Fruit fly (Drosophila melanogaster) whole organism, embryonic: ENCODE results near the gene shf.

Source experiments
- Awh ChIP-seq: fragments of 200-800 bp; sonication (Bioruptor generic); IDR thresholded peaks from 2 replicates; pipeline ENCODE4, ENCODE4 v1.3.6; 2022; ENCODE audit warnings: missing biosample characterization, missing genetic modification characterization
- Blimp-1 ChIP-seq: fragments of 200-800 bp; sonication (Bioruptor generic); optimal IDR thresholded peaks from 3 replicates; lab custom pipeline; 2018; ENCODE audit warnings: missing biosample characterization, missing genetic modification characterization, mild to moderate bottlenecking, moderate library complexity, missing genetic modification reagents
- CG11456 ChIP-seq: fragments of 200-800 bp; sonication (Bioruptor generic); IDR thresholded peaks from 3 replicates; pipeline ENCODE4 v1.3.6; 2022; ENCODE audit warnings: missing biosample characterization, missing genetic modification characterization
- CG14710 ChIP-seq: fragments of 200-800 bp; sonication (Bioruptor generic); optimal IDR thresholded peaks from 3 replicates; lab custom pipeline; 2019; ENCODE audit warnings: missing biosample characterization, mild to moderate bottlenecking, missing genetic modification characterization, moderate library complexity
- CG16863 ChIP-seq: fragments of 200-800 bp; sonication (Bioruptor generic); optimal IDR thresholded peaks from 3 replicates; lab custom pipeline; 2016; ENCODE audit warnings: missing biosample characterization, missing genetic modification characterization
- CG2199 ChIP-seq: fragments of 200-800 bp; sonication (Bioruptor generic); IDR thresholded peaks from 3 replicates; pipeline ENCODE4 v1.3.6; 2022; ENCODE audit warnings: missing biosample characterization, missing genetic modification characterization
- CG2712 ChIP-seq: fragments of 200-800 bp; optimal IDR thresholded peaks from 3 replicates; lab custom pipeline; 2019; ENCODE audit warnings: missing biosample characterization, mild to moderate bottlenecking, missing genetic modification characterization, moderate library complexity
- CG30431 ChIP-seq: fragments of 200-800 bp; sonication (Bioruptor generic); optimal IDR thresholded peaks from 2 replicates; lab custom pipeline; 2017; ENCODE audit warnings: missing biosample characterization, missing genetic modification characterization
- CG5180 ChIP-seq: fragments of 200-800 bp; sonication (Bioruptor generic); optimal IDR thresholded peaks from 3 replicates; lab custom pipeline; 2017; ENCODE audit warnings: missing biosample characterization, missing genetic modification characterization, mild to moderate bottlenecking, moderate library complexity, missing genetic modification reagents
- CG6254 ChIP-seq: fragments of 200-800 bp; sonication (Bioruptor generic); optimal IDR thresholded peaks from 3 replicates; lab custom pipeline; 2017; ENCODE audit warnings: mild to moderate bottlenecking, missing biosample characterization, missing genetic modification reagents, missing genetic modification characterization
- CG8388 ChIP-seq: fragments of 200-800 bp; sonication (Bioruptor generic); optimal IDR thresholded peaks from 2 replicates; lab custom pipeline; 2019; ENCODE audit warnings: missing biosample characterization, mild to moderate bottlenecking, missing genetic modification characterization, moderate library complexity
- CG9215 ChIP-seq: fragments of 200-800 bp; sonication (Bioruptor generic); IDR thresholded peaks from 2 replicates; pipeline ENCODE4 v1.3.6; 2022; ENCODE audit warnings: missing biosample characterization, missing genetic modification characterization
- Deaf1 ChIP-seq: fragments of 200-800 bp; optimal IDR thresholded peaks from 3 replicates; lab custom pipeline; 2019; ENCODE audit warnings: missing biosample characterization, mild to moderate bottlenecking, missing genetic modification characterization, moderate library complexity
- Doc2 ChIP-seq: fragments of 200-800 bp; sonication (Bioruptor generic); IDR thresholded peaks from 2 replicates; pipeline ENCODE4 v1.3.6; 2022; ENCODE audit warnings: missing biosample characterization, missing genetic modification characterization
- E2f2 ChIP-seq: fragments of 200-800 bp; sonication (Bioruptor generic); IDR thresholded peaks from 2 replicates; pipeline ENCODE4 v1.3.6; 2022; ENCODE audit warnings: missing biosample characterization, missing genetic modification characterization
- Fer3 ChIP-seq: fragments of 200-800 bp; sonication (Bioruptor generic); optimal IDR thresholded peaks from 2 replicates; lab custom pipeline; 2018; ENCODE audit warnings: missing biosample characterization, mild to moderate bottlenecking, missing genetic modification characterization, moderate library complexity
- HHEX ChIP-seq: fragments of 200-800 bp; sonication (Bioruptor generic); optimal IDR thresholded peaks from 3 replicates; lab custom pipeline; 2017; ENCODE audit warnings: missing biosample characterization, mild to moderate bottlenecking, missing genetic modification characterization, missing genetic modification reagents
- HmgZ ChIP-seq: fragments of 200-800 bp; sonication (Bioruptor generic); optimal IDR thresholded peaks from 2 replicates; lab custom pipeline; 2018; ENCODE audit warnings: missing biosample characterization, mild to moderate bottlenecking, missing genetic modification characterization
- Hr3 ChIP-seq: fragments of 200-800 bp; sonication (Bioruptor generic); optimal IDR thresholded peaks from 3 replicates; lab custom pipeline; 2016; ENCODE audit warnings: missing biosample characterization, missing genetic modification characterization
- Hr51 ChIP-seq, 2 experiments: fragments of 200-800 bp; sonication (Bioruptor generic); optimal IDR thresholded peaks; 2 replicates in 1 of 2; 3 replicates in 1 of 2; lab custom pipeline; 2016 to 2018; ENCODE audit warnings: missing biosample characterization in 2 of 2, missing genetic modification characterization in 2 of 2, mild to moderate bottlenecking in 1 of 2, moderate library complexity in 1 of 2
- MESR4 ChIP-seq: fragments of 200-800 bp; sonication (Bioruptor generic); optimal IDR thresholded peaks from 2 replicates; lab custom pipeline; 2018; ENCODE audit warnings: missing biosample characterization, mild to moderate bottlenecking, missing genetic modification characterization, moderate library complexity
- NFAT ChIP-seq: fragments of 200-800 bp; sonication (Bioruptor generic); IDR thresholded peaks from 2 replicates; pipeline ENCODE4 v1.3.6; 2022; ENCODE audit warnings: missing biosample characterization, missing genetic modification characterization
- NK7.1 ChIP-seq: fragments of 200-800 bp; sonication (Bioruptor generic); optimal IDR thresholded peaks from 3 replicates; lab custom pipeline; 2016; ENCODE audit warnings: missing biosample characterization, missing genetic modification characterization
- Ptx1 ChIP-seq: fragments of 200-800 bp; sonication (Bioruptor generic); IDR thresholded peaks from 2 replicates; pipeline ENCODE4 v1.3.6; 2022; ENCODE audit warnings: missing biosample characterization, missing genetic modification characterization
- Ravus ChIP-seq: fragments of 200-800 bp; sonication (Bioruptor generic); IDR thresholded peaks from 2 replicates; pipeline ENCODE4 v1.3.6; 2022; ENCODE audit warnings: missing biosample characterization, missing genetic modification characterization
- Sox102F ChIP-seq: fragments of 200-800 bp; sonication (Bioruptor generic); optimal IDR thresholded peaks from 2 replicates; lab custom pipeline; 2018; ENCODE audit warnings: missing biosample characterization, mild to moderate bottlenecking, missing genetic modification characterization, moderate library complexity
- Ssrp ChIP-seq: fragments of 200-800 bp; sonication (Bioruptor generic); optimal IDR thresholded peaks from 2 replicates; lab custom pipeline; 2018; ENCODE audit warnings: missing biosample characterization, mild to moderate bottlenecking, missing genetic modification characterization, moderate library complexity
- Tbp ChIP-seq: fragments of >200 bp; optimal IDR thresholded peaks from 2 replicates; lab custom pipeline; 2018; ENCODE audit warnings: missing biosample characterization, missing genetic modification characterization
- Vsx1 ChIP-seq: fragments of 200-800 bp; sonication (Bioruptor generic); optimal IDR thresholded peaks from 2 replicates; lab custom pipeline; 2017; ENCODE audit warnings: missing biosample characterization, mild to moderate bottlenecking, missing genetic modification characterization, missing genetic modification reagents
- amos ChIP-seq: fragments of 200-800 bp; sonication (Bioruptor generic); IDR thresholded peaks from 2 replicates; pipeline ENCODE4 v1.3.6; 2022; ENCODE audit warnings: missing biosample characterization, missing genetic modification characterization; ENCODE audit not compliant: partially characterized antibody
- ase ChIP-seq: fragments of 200-800 bp; sonication (Bioruptor generic); IDR thresholded peaks from 3 replicates; pipeline ENCODE4 v1.3.6; 2022; ENCODE audit warnings: missing biosample characterization, missing genetic modification characterization
- ato ChIP-seq: fragments of 200-800 bp; sonication (Bioruptor generic); IDR thresholded peaks from 2 replicates; pipeline ENCODE4 v1.3.6; 2022; ENCODE audit warnings: missing biosample characterization, missing genetic modification characterization; ENCODE audit not compliant: partially characterized antibody
- bigmax ChIP-seq: fragments of 200-800 bp; sonication (Bioruptor generic); optimal IDR thresholded peaks from 2 replicates; lab custom pipeline; 2018; ENCODE audit warnings: missing biosample characterization, mild to moderate bottlenecking, missing genetic modification characterization
- chinmo ChIP-seq: fragments of 200-800 bp; sonication (Bioruptor generic); IDR thresholded peaks from 4 replicates; pipeline ENCODE4 v1.3.6; 2022; ENCODE audit warnings: missing biosample characterization, missing genetic modification characterization; ENCODE audit not compliant: partially characterized antibody
- croc ChIP-seq: fragments of 200-800 bp; sonication (Bioruptor generic); conservative IDR thresholded peaks from 3 replicates; pipeline ENCODE4 v1.3.6; 2022; ENCODE audit warnings: missing biosample characterization, missing genetic modification characterization
- disco-r ChIP-seq: fragments of 200-800 bp; sonication (Bioruptor generic); optimal IDR thresholded peaks from 2 replicates; lab custom pipeline; 2016; ENCODE audit warnings: missing biosample characterization, missing genetic modification characterization
- esg ChIP-seq: fragments of 200-800 bp; sonication (Bioruptor generic); conservative IDR thresholded peaks from 2 replicates; pipeline ENCODE4 v1.3.6; 2022; ENCODE audit warnings: missing biosample characterization, missing genetic modification characterization
- gem ChIP-seq: fragments of 200-800 bp; sonication (Bioruptor generic); optimal IDR thresholded peaks from 2 replicates; lab custom pipeline; 2019; ENCODE audit warnings: missing biosample characterization, mild to moderate bottlenecking, missing genetic modification characterization, moderate library complexity
- her ChIP-seq: fragments of 200-800 bp; sonication (Bioruptor generic); optimal IDR thresholded peaks from 2 replicates; lab custom pipeline; 2016; ENCODE audit warnings: missing biosample characterization, missing genetic modification characterization
- knrl ChIP-seq: fragments of 200-800 bp; sonication (Bioruptor generic); IDR thresholded peaks from 3 replicates; pipeline ENCODE4 v1.3.6; 2022; ENCODE audit warnings: missing biosample characterization, missing genetic modification characterization; ENCODE audit not compliant: partially characterized antibody
- lmd ChIP-seq: fragments of 200-800 bp; sonication (Bioruptor generic); IDR thresholded peaks from 2 replicates; pipeline ENCODE4 v1.3.6; 2022; ENCODE audit warnings: missing biosample characterization, missing genetic modification characterization
- mam ChIP-seq: fragments of 200-800 bp; sonication (Bioruptor generic); optimal IDR thresholded peaks from 3 replicates; lab custom pipeline; 2016; ENCODE audit warnings: missing biosample characterization, missing genetic modification characterization
- pros ChIP-seq: fragments of 200-800 bp; sonication (Bioruptor generic); optimal IDR thresholded peaks from 3 replicates; lab custom pipeline; 2019; ENCODE audit warnings: missing biosample characterization, mild to moderate bottlenecking, missing genetic modification characterization, moderate library complexity
- psq ChIP-seq: fragments of 200-800 bp; sonication (Bioruptor generic); optimal IDR thresholded peaks from 2 replicates; lab custom pipeline; 2017; ENCODE audit warnings: missing biosample characterization, missing genetic modification characterization
- pum ChIP-seq: fragments of 200-800 bp; sonication (Bioruptor generic); optimal IDR thresholded peaks from 2 replicates; lab custom pipeline; 2016; ENCODE audit warnings: missing biosample characterization, missing genetic modification characterization
- seq ChIP-seq: fragments of 200-800 bp; sonication (Bioruptor generic); IDR thresholded peaks from 2 replicates; pipeline ENCODE4 v1.3.6; 2022; ENCODE audit warnings: missing biosample characterization, missing genetic modification characterization
- sqz ChIP-seq: fragments of 200-800 bp; sonication (Bioruptor generic); optimal IDR thresholded peaks from 3 replicates; lab custom pipeline; 2018; ENCODE audit warnings: missing biosample characterization, mild to moderate bottlenecking, missing genetic modification characterization
- tll ChIP-seq, 2 experiments: fragments of 200-800 bp in 1 of 2; fragments of >200 bp in 1 of 2; sonication (Bioruptor generic) in 1 of 2; optimal IDR thresholded peaks; 2 replicates each; lab custom pipeline; 2017 to 2019; ENCODE audit warnings: missing biosample characterization in 2 of 2, missing genetic modification characterization in 2 of 2, mild to moderate bottlenecking in 1 of 2, moderate library complexity in 1 of 2
- tna ChIP-seq: fragments of 200-800 bp; sonication (Bioruptor generic); IDR thresholded peaks from 2 replicates; pipeline ENCODE4 v1.3.6; 2022; ENCODE audit warnings: missing biosample characterization, missing genetic modification characterization; ENCODE audit not compliant: partially characterized antibody
- yki ChIP-seq: fragments of >200 bp; optimal IDR thresholded peaks from 3 replicates; lab custom pipeline; 2018

The shf gene

dm6 chrX:6793390-6793789 lies 13.9 kb upstream of the shf start (continued):
- TF ChIP-seq CG9215 (GFP tag; lab: Robert Waterston, UW) (peak; percentile 68), tna (no peak), Sox102F (peak; percentile 83), CG14710 (tag; lab: Kevin White, UChicago) (no peak), CG6254 (no peak), amos (GFP tag; lab: Robert Waterston, UW) (no peak), pros (no peak), croc (GFP tag; lab: Robert Waterston, UW) (peak; percentile 41; the same call in 1 of the 3 replicates), lmd (GFP tag; lab: Robert Waterston, UW) (peak; percentile 82), Blimp-1 (GFP tag; lab: Kevin White, UChicago) (peak; percentile 50), Ptx1 (GFP tag; lab: Robert Waterston, UW) (peak; percentile 82), NK7.1 (GFP tag; lab: Kevin White, UChicago) (peak; percentile 73), pum (peak; percentile 55), CG30431 (GFP tag; lab: Kevin White, UChicago) (peak; percentile 46), mam (peak; percentile 75), CG2199 (GFP tag; lab: Robert Waterston, UW) (no peak), Ssrp (tag; lab: Kevin White, UChicago) (peak; percentile 58), Vsx1 (GFP tag; lab: Kevin White, UChicago) (peak; percentile 14), CG8388 (GFP tag; lab: Kevin White, UChicago) (peak; percentile 55), Awh (GFP tag; lab: Robert Waterston, UW) (peak; percentile 55; the same call in 1 of the 2 replicates), Hr3 (GFP tag; lab: Kevin White, UChicago) (peak; percentile 49), tll (GFP tag; optimal IDR thresholded peaks at IDR 0.05; lab: Kevin White, UChicago) (no peak), sqz (peak; percentile 20), CG2712 (peak; percentile 37), Deaf1 (tag; lab: Kevin White, UChicago) (peak; percentile 1), psq (GFP tag; lab: Kevin White, UChicago) (peak; percentile 0), E2f2 (peak; percentile 39; the same call in 1 of the 2 replicates), her (peak; percentile 83), HmgZ (tag; lab: Kevin White, UChicago) (peak; percentile 60), Tbp (GFP tag; lab: Kevin White, UChicago) (no peak), Doc2 (GFP tag; lab: Robert Waterston, UW) (no peak), knrl (GFP tag; lab: Robert Waterston, UW) (no peak), MESR4 (GFP tag; lab: Kevin White, UChicago) (no peak), Fer3 (peak; percentile 82), ase (GFP tag; lab: Robert Waterston, UW) (peak; percentile 65; the same call in 2 of the 3 replicates), disco-r (GFP tag; lab: Kevin White, UChicago) (peak; percentile 45), CG16863 (GFP tag; lab: Kevin White, UChicago) (peak; percentile 54), bigmax (GFP tag; lab: Kevin White, UChicago) (no peak), chinmo (GFP tag; lab: Robert Waterston, UW) (no peak), CG5180 (GFP tag; lab: Kevin White, UChicago) (peak; percentile 36), seq (GFP tag; lab: Robert Waterston, UW) (peak; percentile 68), Ravus (peak; percentile 14), ato (GFP tag; lab: Robert Waterston, UW) (no peak), gem (tag; lab: Kevin White, UChicago) (peak; percentile 80), esg (GFP tag; lab: Robert Waterston, UW) (peak; percentile 67), yki (lab: Kevin White, UChicago) (no peak), Hr51 (GFP tag; optimal IDR thresholded peaks at IDR 0.05; lab: Kevin White, UChicago) (peak; percentile 15 to 81), CG11456 (peak; percentile 86), HHEX (GFP tag; lab: Kevin White, UChicago) (peak; percentile 67), NFAT (GFP tag; lab: Robert Waterston, UW) (peak; percentile 88)
